Worm (Caenorhabditis elegans): ENCODE results near the gene F48B9.3.

DNA sequence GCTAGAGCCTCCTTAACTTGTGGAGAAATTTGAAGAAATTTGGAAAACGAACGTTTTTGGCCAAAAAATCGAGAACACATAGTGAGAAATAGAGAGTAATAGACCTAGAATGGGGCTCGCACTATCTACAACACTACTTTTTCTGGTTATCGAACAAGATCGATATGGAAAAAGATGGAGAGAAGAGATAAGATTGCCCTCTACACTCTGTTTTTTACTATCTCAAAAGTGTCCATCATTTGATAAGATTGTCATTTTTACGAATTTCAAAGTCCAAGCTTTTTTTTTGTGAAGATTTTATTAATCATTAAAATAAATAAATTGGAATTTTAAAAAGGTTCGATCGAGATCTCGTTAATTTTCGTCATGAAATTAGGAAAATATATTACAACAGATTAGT, 38.9 kb downstream of the F48B9.3 start, which contains the start of gene T24C12.3:
- TF ChIP-seq ama-1 (optimal IDR thresholded peaks at IDR 0.05), result no peak
- no peak for TF ChIP-seq aly-1 (tag; optimal IDR thresholded peaks at IDR 0.05)
- no peak for TF ChIP-seq B0310.2 (tag; optimal IDR thresholded peaks at IDR 0.05)
- TF ChIP-seq hmbx-1 (tag; optimal IDR thresholded peaks at IDR 0.05), result no peak
- TF ChIP-seq ceh-36 (tag; optimal IDR thresholded peaks at IDR 0.05), result no peak
- no peak for TF ChIP-seq hnd-1 (tag; optimal IDR thresholded peaks at IDR 0.05)
- no peak for TF ChIP-seq hmg-4 (GFP tag; optimal IDR thresholded peaks at IDR 0.05)
- no peak for TF ChIP-seq tbx-37 (GFP tag; conservative IDR thresholded peaks at IDR 0.05)
- TF ChIP-seq flt-1 (GFP tag; IDR thresholded peaks at IDR 0.05), result no peak

All from whole organism, early embryonic.